Fruit fly (Drosophila melanogaster) whole organism, embryonic: ENCODE results near the gene CG18675.
A peak's percentile ranks its signal among the peaks of the same experiment; 100 is the strongest.

Source experiments
- Adf1 ChIP-seq: fragments of 200-800 bp; sonication (Bioruptor generic); IDR thresholded peaks from 2 replicates; pipeline ENCODE4 v1.3.6; 2022; ENCODE audit warnings: missing biosample characterization, missing genetic modification characterization
- Bdp1 ChIP-seq: fragments of 200-800 bp; sonication (Bioruptor generic); optimal IDR thresholded peaks from 3 replicates; lab custom pipeline; 2016; ENCODE audit warnings: missing biosample characterization, missing genetic modification characterization
- CG10462 ChIP-seq: fragments of 200-800 bp; sonication (Bioruptor generic); optimal IDR thresholded peaks from 2 replicates; lab custom pipeline; 2016; ENCODE audit warnings: missing biosample characterization, missing genetic modification characterization
- CG11085 ChIP-seq: fragments of 200-800 bp; sonication (Bioruptor generic); IDR thresholded peaks from 2 replicates; pipeline ENCODE4 v1.3.6; 2022; ENCODE audit warnings: missing biosample characterization, missing genetic modification characterization
- CG11247 ChIP-seq: fragments of 200-800 bp; sonication (Bioruptor generic); IDR thresholded peaks from 2 replicates; pipeline ENCODE4 v1.3.6; 2022; ENCODE audit warnings: missing biosample characterization, missing genetic modification characterization
- CG11456 ChIP-seq: fragments of 200-800 bp; sonication (Bioruptor generic); IDR thresholded peaks from 3 replicates; pipeline ENCODE4 v1.3.6; 2022; ENCODE audit warnings: missing biosample characterization, missing genetic modification characterization
- CG13894 ChIP-seq: fragments of 200-800 bp; sonication (Bioruptor generic); optimal IDR thresholded peaks from 3 replicates; lab custom pipeline; 2018; ENCODE audit warnings: missing biosample characterization, mild to moderate bottlenecking, missing genetic modification characterization, moderate library complexity
- CG2116 ChIP-seq: fragments of 200-800 bp; sonication (Bioruptor generic); optimal IDR thresholded peaks from 3 replicates; lab custom pipeline; 2018; ENCODE audit warnings: missing biosample characterization, mild to moderate bottlenecking, missing genetic modification characterization
- CG2129 ChIP-seq: fragments of 200-800 bp; sonication (Bioruptor generic); IDR thresholded peaks from 2 replicates; pipeline ENCODE4 v1.3.6; 2022; ENCODE audit warnings: missing biosample characterization, missing genetic modification characterization; ENCODE audit not compliant: partially characterized antibody
- CG3407 ChIP-seq: fragments of 200-800 bp; sonication (Bioruptor generic); optimal IDR thresholded peaks from 2 replicates; lab custom pipeline; 2018; ENCODE audit warnings: missing biosample characterization, mild to moderate bottlenecking, missing genetic modification characterization
- CG34422 ChIP-seq: fragments of 200-800 bp; sonication (Bioruptor generic); IDR thresholded peaks from 3 replicates; pipeline ENCODE4 v1.3.6; 2022; ENCODE audit warnings: missing biosample characterization, missing genetic modification characterization
- CG4404 ChIP-seq: fragments of 200-800 bp; sonication (Bioruptor generic); IDR thresholded peaks from 2 replicates; pipeline ENCODE4 v1.3.6; 2022; ENCODE audit warnings: missing biosample characterization, missing genetic modification characterization
- CG5953 ChIP-seq: fragments of 200-800 bp; sonication (Bioruptor generic); IDR thresholded peaks from 2 replicates; pipeline ENCODE4 v1.3.6; 2022; ENCODE audit warnings: missing biosample characterization, missing genetic modification characterization
- CG7745 ChIP-seq: fragments of 200-800 bp; sonication (Bioruptor generic); optimal IDR thresholded peaks from 2 replicates; lab custom pipeline; 2018; ENCODE audit warnings: missing biosample characterization, mild to moderate bottlenecking, missing genetic modification characterization, moderate library complexity
- CG7928 ChIP-seq: fragments of 200-800 bp; sonication (Bioruptor generic); optimal IDR thresholded peaks from 2 replicates; lab custom pipeline; 2017; ENCODE audit warnings: missing biosample characterization, mild to moderate bottlenecking, missing genetic modification characterization
- CG7987 ChIP-seq: fragments of 200-800 bp; sonication (Bioruptor generic); optimal IDR thresholded peaks from 2 replicates; lab custom pipeline; 2018; ENCODE audit warnings: missing biosample characterization, mild to moderate bottlenecking, missing genetic modification characterization, moderate library complexity
- CG8765 ChIP-seq: fragments of 200-800 bp; sonication (Bioruptor generic); IDR thresholded peaks from 2 replicates; pipeline ENCODE4 v1.3.6; 2022; ENCODE audit warnings: missing biosample characterization, missing genetic modification characterization
- CG8944 ChIP-seq: fragments of 200-800 bp; sonication (Bioruptor generic); optimal IDR thresholded peaks from 3 replicates; lab custom pipeline; 2016; ENCODE audit warnings: missing biosample characterization, missing genetic modification characterization
- Dbx ChIP-seq: fragments of 200-800 bp; sonication (Bioruptor generic); IDR thresholded peaks from 3 replicates; pipeline ENCODE4 v1.3.6; 2022; ENCODE audit warnings: missing biosample characterization, missing genetic modification characterization
- Dek ChIP-seq: fragments of 200-800 bp; sonication (Bioruptor generic); optimal IDR thresholded peaks from 3 replicates; lab custom pipeline; 2019; ENCODE audit warnings: missing biosample characterization, mild to moderate bottlenecking, missing genetic modification characterization, moderate library complexity
- H15 ChIP-seq: fragments of 200-800 bp; sonication (Bioruptor generic); IDR thresholded peaks from 3 replicates; pipeline ENCODE4 v1.3.6; 2022; ENCODE audit warnings: missing biosample characterization, missing genetic modification characterization
- Lhr ChIP-seq: fragments of 200-800 bp; sonication (Bioruptor generic); optimal IDR thresholded peaks from 3 replicates; lab custom pipeline; 2017; ENCODE audit warnings: mild to moderate bottlenecking, missing biosample characterization, missing genetic modification reagents, missing genetic modification characterization
- Mes4 ChIP-seq: fragments of 200-800 bp; sonication (Bioruptor generic); optimal IDR thresholded peaks from 2 replicates; lab custom pipeline; 2016; ENCODE audit warnings: missing biosample characterization, missing genetic modification characterization
- NK7.1 ChIP-seq: fragments of 200-800 bp; sonication (Bioruptor generic); optimal IDR thresholded peaks from 3 replicates; lab custom pipeline; 2016; ENCODE audit warnings: missing biosample characterization, missing genetic modification characterization
- PHDP ChIP-seq: fragments of 200-800 bp; sonication (Bioruptor generic); optimal IDR thresholded peaks from 3 replicates; lab custom pipeline; 2018; ENCODE audit warnings: missing biosample characterization, mild to moderate bottlenecking, missing genetic modification characterization, moderate library complexity
- Sry-δ ChIP-seq: fragments of 200-800 bp; sonication (Bioruptor generic); optimal IDR thresholded peaks from 2 replicates; lab custom pipeline; 2016; ENCODE audit warnings: missing biosample characterization, missing genetic modification characterization
- Trl ChIP-seq, 3 experiments: fragments of >200 bp in 2 of 3; fragments of 200-800 bp in 1 of 3; sonication (Bioruptor generic) in 1 of 3; optimal IDR thresholded peaks; 2 replicates in 1 of 3; 3 replicates in 2 of 3; lab custom pipeline; 2016 to 2017; ENCODE audit warnings: missing biosample characterization in 1 of 3, missing genetic modification characterization in 1 of 3
- al ChIP-seq: fragments of 200-800 bp; sonication (Bioruptor generic); IDR thresholded peaks from 2 replicates; pipeline ENCODE4 v1.3.6; 2022; ENCODE audit warnings: missing biosample characterization, missing genetic modification characterization
- ase ChIP-seq: fragments of 200-800 bp; sonication (Bioruptor generic); IDR thresholded peaks from 3 replicates; pipeline ENCODE4 v1.3.6; 2022; ENCODE audit warnings: missing biosample characterization, missing genetic modification characterization
- cas ChIP-seq: fragments of 200-800 bp; sonication (Bioruptor generic); IDR thresholded peaks from 2 replicates; pipeline ENCODE4 v1.3.6; 2022; ENCODE audit warnings: missing biosample characterization, missing genetic modification characterization
- gcm2 ChIP-seq: fragments of 200-800 bp; sonication (Bioruptor generic); optimal IDR thresholded peaks from 2 replicates; lab custom pipeline; 2016; ENCODE audit warnings: missing biosample characterization, missing genetic modification characterization
- gfzf ChIP-seq: fragments of 200-800 bp; sonication (Bioruptor generic); optimal IDR thresholded peaks from 2 replicates; lab custom pipeline; 2016; ENCODE audit warnings: missing biosample characterization, mild to moderate bottlenecking, missing genetic modification characterization, moderate library complexity
- grau ChIP-seq: fragments of 200-800 bp; optimal IDR thresholded peaks from 3 replicates; lab custom pipeline; 2019; ENCODE audit warnings: missing biosample characterization, mild to moderate bottlenecking, missing genetic modification characterization, moderate library complexity
- h ChIP-seq: fragments of >200 bp; optimal IDR thresholded peaks from 2 replicates; lab custom pipeline; 2017
- her ChIP-seq: fragments of 200-800 bp; sonication (Bioruptor generic); optimal IDR thresholded peaks from 2 replicates; lab custom pipeline; 2016; ENCODE audit warnings: missing biosample characterization, missing genetic modification characterization
- hkb ChIP-seq, 2 experiments: fragments of 200-800 bp in 1 of 2; fragments of >200 bp in 1 of 2; sonication (Bioruptor generic) in 1 of 2; IDR thresholded peaks in 1 of 2; optimal IDR thresholded peaks in 1 of 2; 2 replicates each; pipeline versions ENCODE4 v1.3.6 to Lab custom; 2017 to 2022; ENCODE audit warnings: missing biosample characterization in 1 of 2, missing genetic modification characterization in 1 of 2
- kah ChIP-seq: fragments of 200-800 bp; sonication (Bioruptor generic); optimal IDR thresholded peaks from 2 replicates; lab custom pipeline; 2018; ENCODE audit warnings: missing biosample characterization, mild to moderate bottlenecking, missing genetic modification characterization
- lbe ChIP-seq: fragments of 200-800 bp; sonication (Bioruptor generic); optimal IDR thresholded peaks from 2 replicates; lab custom pipeline; 2016; ENCODE audit warnings: missing biosample characterization, mild to moderate bottlenecking, missing genetic modification characterization
- lmd ChIP-seq: fragments of 200-800 bp; sonication (Bioruptor generic); IDR thresholded peaks from 2 replicates; pipeline ENCODE4 v1.3.6; 2022; ENCODE audit warnings: missing biosample characterization, missing genetic modification characterization
- onecut ChIP-seq: fragments of 200-800 bp; sonication (Bioruptor generic); IDR thresholded peaks from 2 replicates; pipeline ENCODE4 v1.3.6; 2022; ENCODE audit warnings: missing biosample characterization, missing genetic modification characterization
- org-1 ChIP-seq: fragments of 200-800 bp; sonication (Bioruptor generic); optimal IDR thresholded peaks from 2 replicates; lab custom pipeline; 2017; ENCODE audit warnings: missing biosample characterization, missing genetic modification characterization
- pzg ChIP-seq: fragments of 200-800 bp; sonication (Bioruptor generic); optimal IDR thresholded peaks from 3 replicates; lab custom pipeline; 2018; ENCODE audit warnings: missing biosample characterization, mild to moderate bottlenecking, missing genetic modification characterization, moderate library complexity
- slou ChIP-seq: fragments of 200-800 bp; sonication (Bioruptor generic); optimal IDR thresholded peaks from 3 replicates; lab custom pipeline; 2016; ENCODE audit warnings: missing biosample characterization, missing genetic modification characterization
- ssp ChIP-seq: fragments of 200-800 bp; sonication (Bioruptor generic); IDR thresholded peaks from 2 replicates; pipeline ENCODE4 v1.3.6; 2022; ENCODE audit warnings: missing biosample characterization, missing genetic modification characterization
- stc ChIP-seq: fragments of 200-800 bp; sonication (Bioruptor generic); IDR thresholded peaks from 2 replicates; pipeline ENCODE4 v1.3.6; 2022; ENCODE audit warnings: missing biosample characterization, missing genetic modification characterization
- stwl ChIP-seq: fragments of 200-800 bp; sonication (Bioruptor generic); optimal IDR thresholded peaks from 3 replicates; lab custom pipeline; 2018; ENCODE audit warnings: missing biosample characterization, mild to moderate bottlenecking, missing genetic modification characterization, moderate library complexity
- tgo ChIP-seq: fragments of 200-800 bp; sonication (Bioruptor generic); IDR thresholded peaks from 3 replicates; pipeline ENCODE4 v1.3.6; 2022; ENCODE audit warnings: missing biosample characterization, missing genetic modification characterization
- tio ChIP-seq: fragments of 200-800 bp; sonication (Bioruptor generic); optimal IDR thresholded peaks from 2 replicates; lab custom pipeline; 2017; ENCODE audit warnings: missing biosample characterization, missing genetic modification characterization, inconsistent platforms
- wek ChIP-seq: fragments of 200-800 bp; sonication (Bioruptor generic); optimal IDR thresholded peaks from 3 replicates; lab custom pipeline; 2018; ENCODE audit warnings: missing biosample characterization, mild to moderate bottlenecking, missing genetic modification characterization, moderate library complexity
- zen ChIP-seq: fragments of 200-800 bp; sonication (Bioruptor generic); optimal IDR thresholded peaks from 3 replicates; lab custom pipeline; 2018; ENCODE audit warnings: missing biosample characterization, mild to moderate bottlenecking, missing genetic modification characterization, moderate library complexity
- zf30C ChIP-seq: fragments of 200-800 bp; sonication (Bioruptor generic); optimal IDR thresholded peaks from 3 replicates; lab custom pipeline; 2018; ENCODE audit warnings: missing biosample characterization, mild to moderate bottlenecking, missing genetic modification characterization

CG18675 gene

dm6 chr3L:4242428-4242827 is 68.7 kb downstream of the CG18675 start, which contains the start of gene pav (continued):
- no peak for TF ChIP-seq her
- no peak for TF ChIP-seq tio (GFP tag; lab: Kevin White, UChicago)
- TF ChIP-seq cas: peak; percentile 29; the same call in 1 of the 2 replicates
- TF ChIP-seq PHDP: no peak
- TF ChIP-seq CG8765: no peak
- TF ChIP-seq Dek (tag; lab: Kevin White, UChicago): peak; percentile 35
- TF ChIP-seq CG2129 (GFP tag; lab: Robert Waterston, UW): no peak
- peak; percentile 24; the same call in 1 of the 2 replicates for TF ChIP-seq onecut (GFP tag; lab: Robert Waterston, UW)
- no peak for TF ChIP-seq CG11247
- peak; percentile 38; the same call in 1 of the 3 replicates for TF ChIP-seq ase
- TF ChIP-seq tgo (GFP tag; lab: Robert Waterston, UW): peak; percentile 30; the same call in 1 of the 3 replicates
- no peak for TF ChIP-seq Mes4 (GFP tag; lab: Kevin White, UChicago)
- 0 out of 3 replicates have a peak, but pooled peaks have one; percentile 31 for TF ChIP-seq CG11456
- no peak for TF ChIP-seq Bdp1 (GFP tag; lab: Kevin White, UChicago)
- peak; percentile 4 for TF ChIP-seq CG2116 (GFP tag; lab: Kevin White, UChicago)
- TF ChIP-seq H15 (GFP tag; lab: Robert Waterston, UW): peak; percentile 32; the same call in 1 of the 3 replicates
- no peak for TF ChIP-seq kah (GFP tag; lab: Kevin White, UChicago)
- peak; percentile 83 for TF ChIP-seq gfzf (GFP tag; lab: Kevin White, UChicago)
- TF ChIP-seq grau (tag; lab: Kevin White, UChicago): peak; percentile 65
- no peak for TF ChIP-seq CG4404 (GFP tag; lab: Robert Waterston, UW)
- no peak for TF ChIP-seq CG13894 (tag; lab: Kevin White, UChicago)
- TF ChIP-seq slou (GFP tag; lab: Kevin White, UChicago): no peak
- TF ChIP-seq pzg (GFP tag; lab: Kevin White, UChicago): peak; percentile 77
- TF ChIP-seq wek (GFP tag; lab: Kevin White, UChicago): no peak
- peak; percentile 72 for TF ChIP-seq stc (GFP tag; lab: Robert Waterston, UW)
- TF ChIP-seq NK7.1 (GFP tag; lab: Kevin White, UChicago): no peak
- TF ChIP-seq zf30C: no peak
- no peak for TF ChIP-seq ssp (GFP tag; lab: Robert Waterston, UW)
- no peak for TF ChIP-seq CG8944
- TF ChIP-seq CG7745: no peak
- no peak for TF ChIP-seq CG3407 (GFP tag; lab: Kevin White, UChicago)
- no peak for TF ChIP-seq CG5953 (GFP tag; lab: Robert Waterston, UW)
- no peak for TF ChIP-seq gcm2 (GFP tag; lab: Kevin White, UChicago)
- no peak for TF ChIP-seq lbe
- TF ChIP-seq Adf1 (GFP tag; lab: Robert Waterston, UW): 0 out of 2 replicates have a peak, but pooled peaks have one; percentile 19
- TF ChIP-seq al: 0 out of 2 replicates have a peak, but pooled peaks have one; percentile 26
- TF ChIP-seq CG34422: 0 out of 3 replicates have a peak, but pooled peaks have one; percentile 29
- peak; percentile 58 for TF ChIP-seq lmd (GFP tag; lab: Robert Waterston, UW)
- peak; percentile 39 for TF ChIP-seq stwl (tag; lab: Kevin White, UChicago)
- no peak for TF ChIP-seq CG7987
- TF ChIP-seq Dbx (GFP tag; lab: Robert Waterston, UW): peak; percentile 35; the same call in 1 of the 3 replicates
- no peak for TF ChIP-seq CG7928 (GFP tag; lab: Kevin White, UChicago)
- no peak for TF ChIP-seq h
- no peak for TF ChIP-seq Trl (optimal IDR thresholded peaks at IDR 0.05; lab: Kevin White, UChicago)
- TF ChIP-seq Trl (GFP tag; optimal IDR thresholded peaks at IDR 0.05; lab: Kevin White, UChicago): no peak
- no peak for TF ChIP-seq hkb (optimal IDR thresholded peaks at IDR 0.05; lab: Kevin White, UChicago)
- peak; percentile 65 for TF ChIP-seq hkb (GFP tag; IDR thresholded peaks at IDR 0.05; lab: Robert Waterston, UW)
- 0 out of 2 replicates have a peak, but pooled peaks have one; percentile 11 for TF ChIP-seq CG11085 (GFP tag; lab: Robert Waterston, UW)
- no peak for TF ChIP-seq CG10462 (GFP tag; lab: Kevin White, UChicago)
- TF ChIP-seq zen (tag; lab: Kevin White, UChicago): peak; percentile 48
- TF ChIP-seq Lhr (GFP tag; lab: Kevin White, UChicago): no peak
- no peak for TF ChIP-seq org-1 (GFP tag; lab: Kevin White, UChicago)
- TF ChIP-seq Sry-δ (GFP tag; lab: Kevin White, UChicago): no peak
